Fruit fly (Drosophila melanogaster): Measurements from ENCODE around the gene bip1.

The bip1 gene

DNA sequence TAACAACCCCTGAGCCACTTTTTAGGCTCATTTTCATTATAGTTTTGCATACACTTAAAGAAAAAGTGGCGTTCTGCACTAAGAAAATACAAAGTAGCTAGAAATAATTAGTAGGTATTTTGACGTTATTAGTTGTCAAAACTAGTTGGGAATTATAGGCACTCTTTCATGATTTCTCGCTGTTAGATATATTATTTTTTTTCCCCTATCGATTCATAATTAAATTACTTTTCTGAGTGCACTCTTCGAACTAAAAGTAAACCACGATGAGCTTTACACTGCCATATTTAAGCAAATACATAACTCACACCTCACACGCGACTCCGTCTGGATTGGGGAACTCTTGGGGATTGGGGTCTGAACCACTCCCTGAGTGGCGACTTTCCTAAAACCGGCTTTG lies 14.2 kb upstream of the bip1 start:
- TF ChIP-seq CG12768 (GFP tag; optimal IDR thresholded peaks at IDR 0.05) (peak; percentile 15), CG7101 (tag; optimal IDR thresholded peaks at IDR 0.05) (peak; percentile 15), CG7045 (GFP tag; optimal IDR thresholded peaks at IDR 0.05) (peak; percentile 6), CG11617 (GFP tag; optimal IDR thresholded peaks at IDR 0.05) (no peak), CG14711 (tag; optimal IDR thresholded peaks at IDR 0.05) (peak; percentile 47), kay (GFP tag; ENCODE audit: borderline replicate concordance) (peak; percentile 70), CG5204 (GFP tag; optimal IDR thresholded peaks at IDR 0.05) (no peak), ovo (GFP tag; optimal IDR thresholded peaks at IDR 0.05) (no peak), Mnt (GFP tag; optimal IDR thresholded peaks at IDR 0.05) (no peak)

DNA sequence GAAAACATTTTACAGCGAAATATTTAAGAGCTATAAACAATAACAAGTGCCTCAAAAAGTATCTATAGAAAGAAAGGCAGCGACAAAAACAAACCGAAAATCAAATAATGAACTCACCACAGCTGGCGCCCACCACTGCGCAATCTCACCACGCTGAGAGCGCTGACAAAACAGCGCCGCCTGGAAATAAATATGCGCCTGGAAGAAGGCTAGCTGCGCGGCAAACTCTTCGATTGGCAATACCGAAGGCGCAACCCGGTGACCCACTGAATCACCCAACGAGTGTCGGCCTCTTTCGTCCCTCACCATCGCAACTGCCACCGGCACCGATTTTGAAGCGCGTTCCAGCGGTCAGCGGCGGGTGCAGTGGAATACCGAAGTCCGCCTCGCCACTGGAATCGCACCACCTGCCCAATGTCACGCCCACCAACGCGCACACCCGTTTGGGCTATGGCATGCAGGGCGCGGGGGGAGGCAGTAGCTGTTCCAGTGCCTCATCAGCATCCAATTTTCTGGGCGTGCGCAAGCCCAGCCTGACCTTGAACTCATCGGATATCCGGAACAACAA lies 13.3 kb upstream of the bip1 start:
- TF ChIP-seq Hr96 (GFP tag; optimal IDR thresholded peaks at IDR 0.05) = no peak
- TF ChIP-seq pad (GFP tag; optimal IDR thresholded peaks at IDR 0.05) = no peak
- TF ChIP-seq ovo (GFP tag; optimal IDR thresholded peaks at IDR 0.05) = no peak
- no peak for TF ChIP-seq Crg-1 (GFP tag; optimal IDR thresholded peaks at IDR 0.05)
- TF ChIP-seq CG5204 (GFP tag; optimal IDR thresholded peaks at IDR 0.05) = no peak
- no peak for TF ChIP-seq Mnt (GFP tag; optimal IDR thresholded peaks at IDR 0.05)
- no peak for TF ChIP-seq tj (GFP tag; optimal IDR thresholded peaks at IDR 0.05)
- TF ChIP-seq CG7045 (GFP tag; optimal IDR thresholded peaks at IDR 0.05) = no peak
- TF ChIP-seq kay (GFP tag; ENCODE audit: borderline replicate concordance) = no peak
- TF ChIP-seq toe (GFP tag; optimal IDR thresholded peaks at IDR 0.05) = no peak
- no peak for TF ChIP-seq cic (GFP tag; optimal IDR thresholded peaks at IDR 0.05)
- TF ChIP-seq CG7101 (tag; optimal IDR thresholded peaks at IDR 0.05) = no peak
- no peak for TF ChIP-seq bab1 (GFP tag; optimal IDR thresholded peaks at IDR 0.05)

DNA sequence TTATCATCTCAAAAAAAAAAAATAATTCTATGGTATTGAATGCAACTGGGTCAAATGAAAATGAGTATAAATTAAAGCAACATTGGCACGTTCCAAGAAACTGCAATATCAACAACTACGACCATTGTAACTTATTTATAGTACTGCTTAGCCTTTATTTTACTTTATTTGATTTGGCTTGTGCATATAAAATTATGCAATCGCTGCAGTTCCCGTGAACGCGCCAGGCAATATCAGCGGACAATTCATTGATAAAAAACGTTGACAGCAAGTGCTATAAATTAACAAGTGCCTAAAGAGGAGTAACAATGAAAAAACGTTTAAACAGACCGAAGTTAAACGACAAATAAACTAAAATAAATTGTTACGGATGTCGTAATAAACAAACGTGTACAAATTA lies 12.7 kb upstream of the bip1 start:
- TF ChIP-seq Mnt (GFP tag; optimal IDR thresholded peaks at IDR 0.05) (no peak), Hr96 (GFP tag; optimal IDR thresholded peaks at IDR 0.05) (no peak), Crg-1 (GFP tag; optimal IDR thresholded peaks at IDR 0.05) (no peak), cic (GFP tag; optimal IDR thresholded peaks at IDR 0.05) (peak; percentile 94), CG12768 (GFP tag; optimal IDR thresholded peaks at IDR 0.05) (peak; percentile 13), CG7101 (tag; optimal IDR thresholded peaks at IDR 0.05) (no peak), CG14711 (tag; optimal IDR thresholded peaks at IDR 0.05) (no peak), CG5204 (GFP tag; optimal IDR thresholded peaks at IDR 0.05) (no peak), tj (GFP tag; optimal IDR thresholded peaks at IDR 0.05) (peak; percentile 92), toe (GFP tag; optimal IDR thresholded peaks at IDR 0.05) (no peak)

DNA sequence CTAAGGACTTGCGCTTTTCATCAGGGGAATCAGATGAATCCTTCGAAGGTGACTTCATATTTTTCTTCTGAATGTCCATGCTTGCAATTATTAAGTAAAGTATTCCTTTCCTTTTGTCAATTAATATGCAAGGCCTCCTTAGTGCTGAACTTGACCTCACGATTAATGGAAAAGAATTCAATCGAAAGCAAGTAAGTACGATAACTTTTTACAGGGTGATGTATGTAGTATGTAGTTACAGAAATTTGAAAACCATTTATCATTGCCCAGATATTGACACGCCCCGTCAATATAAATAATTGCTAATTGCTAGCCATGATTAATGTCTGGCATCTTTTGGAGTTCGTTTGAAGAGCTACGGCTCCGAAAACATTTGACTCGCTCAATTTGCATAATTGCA lies 11.3 kb upstream of the bip1 start, which contains the start of gene CG42591:
TSS of gene CG42591 (minus strand) at position 101 of the 400 bp plus-strand sequence.
- TF ChIP-seq cnc (optimal IDR thresholded peaks at IDR 0.05) (no peak), Crg-1 (GFP tag; optimal IDR thresholded peaks at IDR 0.05) (no peak)

DNA sequence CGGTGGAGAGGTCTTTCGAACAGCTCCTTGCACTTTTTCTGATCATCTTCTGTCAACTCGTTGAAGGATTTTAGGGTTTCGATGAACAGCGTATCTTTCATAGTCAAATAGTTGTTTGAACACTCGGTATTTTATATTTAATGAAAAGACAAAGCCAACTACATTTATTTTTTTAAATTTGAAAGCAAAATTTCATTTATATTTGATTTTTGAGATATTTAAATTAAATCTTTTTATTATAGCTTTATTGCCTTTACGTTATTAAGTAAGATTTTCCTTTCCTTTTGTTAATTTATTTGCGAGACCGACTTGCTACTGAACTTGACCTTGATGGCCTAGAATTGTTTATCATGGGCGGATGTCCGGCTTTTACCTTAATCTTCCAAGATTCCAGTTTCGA lies 10.7 kb upstream of the bip1 start, which contains the start of gene CG42590:
TSS of gene CG42590 (minus strand) at position 101 of the 400 bp plus-strand sequence.
- TF ChIP-seq Crg-1 (GFP tag; optimal IDR thresholded peaks at IDR 0.05) = no peak
- no peak for TF ChIP-seq tj (GFP tag; optimal IDR thresholded peaks at IDR 0.05)
- no peak for TF ChIP-seq ovo (GFP tag; optimal IDR thresholded peaks at IDR 0.05)
- TF ChIP-seq bab1 (GFP tag; optimal IDR thresholded peaks at IDR 0.05) = no peak
- TF ChIP-seq CG7101 (tag; optimal IDR thresholded peaks at IDR 0.05) = no peak
- TF ChIP-seq Mnt (GFP tag; optimal IDR thresholded peaks at IDR 0.05) = no peak
- TF ChIP-seq CG33017 (tag; optimal IDR thresholded peaks at IDR 0.05) = no peak

DNA sequence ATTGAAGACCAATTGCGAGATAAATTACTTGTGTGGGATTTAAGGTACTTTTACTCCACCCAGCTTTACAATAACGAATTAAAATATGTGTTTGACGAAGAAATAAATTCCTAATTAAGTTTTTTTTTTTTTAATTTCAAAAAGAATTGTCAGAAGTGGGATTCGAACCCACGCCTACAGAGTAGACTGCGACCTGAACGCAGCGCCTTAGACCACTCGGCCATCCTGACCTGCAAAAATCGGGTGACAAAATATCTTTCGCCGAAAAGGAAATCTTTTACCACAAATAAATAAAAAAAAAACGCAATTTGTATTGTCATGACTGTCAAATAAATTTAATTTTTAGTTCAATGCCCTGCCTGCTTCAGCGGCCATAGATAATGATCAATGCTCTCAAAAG lies 9.5 kb upstream of the bip1 start:
- TF ChIP-seq cnc (optimal IDR thresholded peaks at IDR 0.05) (no peak), bab1 (GFP tag; optimal IDR thresholded peaks at IDR 0.05) (no peak), kay (GFP tag; ENCODE audit: borderline replicate concordance) (no peak), toe (GFP tag; optimal IDR thresholded peaks at IDR 0.05) (no peak), Clk (GFP tag; optimal IDR thresholded peaks at IDR 0.05) (no peak), CG33017 (tag; optimal IDR thresholded peaks at IDR 0.05) (no peak), CG11617 (GFP tag; optimal IDR thresholded peaks at IDR 0.05) (no peak), ovo (GFP tag; optimal IDR thresholded peaks at IDR 0.05) (no peak), CG1620 (GFP tag; optimal IDR thresholded peaks at IDR 0.05) (no peak), CG14711 (tag; optimal IDR thresholded peaks at IDR 0.05) (no peak), CG7045 (GFP tag; optimal IDR thresholded peaks at IDR 0.05) (no peak), CG7101 (tag; optimal IDR thresholded peaks at IDR 0.05) (no peak), CG12768 (GFP tag; optimal IDR thresholded peaks at IDR 0.05) (no peak), Hr96 (GFP tag; optimal IDR thresholded peaks at IDR 0.05) (no peak), Mnt (GFP tag; optimal IDR thresholded peaks at IDR 0.05) (no peak)

DNA sequence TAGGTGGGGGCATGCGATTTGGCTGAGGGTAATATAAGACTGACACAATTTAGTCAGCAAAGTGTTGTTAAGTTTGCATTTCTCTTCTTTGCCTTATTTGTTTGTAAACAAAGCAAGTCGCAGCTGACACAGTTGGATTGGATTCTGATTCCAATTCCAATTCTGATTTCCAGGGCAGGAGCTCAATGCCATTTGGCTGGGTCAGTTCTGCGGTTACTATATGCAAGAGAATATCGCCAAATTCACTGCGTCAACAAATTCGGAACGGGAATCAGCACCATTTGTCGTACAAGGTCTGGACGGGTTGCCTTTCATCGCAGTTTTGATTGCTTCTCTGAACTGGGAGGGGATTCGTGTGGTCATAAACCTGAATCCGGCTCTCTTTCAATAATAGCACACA lies 9.0 kb upstream of the bip1 start:
- no peak for TF ChIP-seq CG7101 (tag; optimal IDR thresholded peaks at IDR 0.05)
- TF ChIP-seq CG33017 (tag; optimal IDR thresholded peaks at IDR 0.05) = no peak
- peak; percentile 91 for TF ChIP-seq tj (GFP tag; optimal IDR thresholded peaks at IDR 0.05)
- peak; percentile 26 for TF ChIP-seq CG12768 (GFP tag; optimal IDR thresholded peaks at IDR 0.05)
